Worm (Caenorhabditis elegans) whole organism, L1 larva: ENCODE results near the gene M02E1.3.

Experiments used
- C34B4.2 ChIP-seq: sonication (generic microtip); optimal IDR thresholded peaks from 2 replicates; lab custom pipeline; 2017; ENCODE audit warnings: mild to moderate bottlenecking, missing genetic modification characterization, missing compliant biosample characterization
- aly-2 ChIP-seq: fragments of 150-350 bp; optimal IDR thresholded peaks from 2 replicates; lab custom pipeline; 2014; ENCODE audit warnings: missing biosample characterization, missing genetic modification characterization
- blmp-1 ChIP-seq: fragments of 150-350 bp; optimal IDR thresholded peaks from 2 replicates; lab custom pipeline; 2014; ENCODE audit warnings: missing biosample characterization, missing genetic modification characterization
- ceh-82 ChIP-seq, 3 experiments: fragments of 150-350 bp in 1 of 3; sonication (generic microtip) in 2 of 3; optimal IDR thresholded peaks; 2 replicates each; lab custom pipeline; 2014 to 2017; ENCODE audit warnings: missing biosample characterization in 3 of 3, missing genetic modification characterization in 3 of 3
- egl-27 ChIP-seq, 2 experiments: fragments of 150-350 bp in 1 of 2; sonication (generic microtip); optimal IDR thresholded peaks; 3 replicates each; lab custom pipeline; 2017 to 2018; ENCODE audit warnings: missing biosample characterization in 2 of 2, missing genetic modification characterization in 2 of 2, missing genetic modification reagents in 2 of 2
- lin-39 ChIP-seq: fragments of 150-350 bp; optimal IDR thresholded peaks from 2 replicates; lab custom pipeline; 2014; ENCODE audit warnings: missing biosample characterization, missing genetic modification reagents, missing genetic modification characterization
- nhr-11 ChIP-seq: fragments of 150-350 bp; optimal IDR thresholded peaks from 2 replicates; lab custom pipeline; 2014; ENCODE audit warnings: missing biosample characterization, missing genetic modification characterization
- nhr-12 ChIP-seq: sonication (generic microtip); optimal IDR thresholded peaks from 2 replicates; lab custom pipeline; 2017; ENCODE audit warnings: missing biosample characterization, missing genetic modification characterization
- nhr-28 ChIP-seq: fragments of 150-350 bp; optimal IDR thresholded peaks from 2 replicates; lab custom pipeline; 2014; ENCODE audit warnings: missing biosample characterization, missing genetic modification characterization
- pax-3 ChIP-seq: fragments of 200-800 bp; sonication (Bioruptor generic); optimal IDR thresholded peaks from 2 replicates; lab custom pipeline; 2018; ENCODE audit warnings: mild to moderate bottlenecking, missing genetic modification characterization, moderate library complexity, missing compliant biosample characterization
- sox-4 ChIP-seq: sonication (generic microtip); optimal IDR thresholded peaks from 2 replicates; lab custom pipeline; 2016; ENCODE audit warnings: missing genetic modification characterization, missing compliant biosample characterization
- tbx-2 ChIP-seq: sonication (generic microtip); optimal IDR thresholded peaks from 2 replicates; lab custom pipeline; 2016; ENCODE audit warnings: missing genetic modification characterization, missing compliant biosample characterization

DNA sequence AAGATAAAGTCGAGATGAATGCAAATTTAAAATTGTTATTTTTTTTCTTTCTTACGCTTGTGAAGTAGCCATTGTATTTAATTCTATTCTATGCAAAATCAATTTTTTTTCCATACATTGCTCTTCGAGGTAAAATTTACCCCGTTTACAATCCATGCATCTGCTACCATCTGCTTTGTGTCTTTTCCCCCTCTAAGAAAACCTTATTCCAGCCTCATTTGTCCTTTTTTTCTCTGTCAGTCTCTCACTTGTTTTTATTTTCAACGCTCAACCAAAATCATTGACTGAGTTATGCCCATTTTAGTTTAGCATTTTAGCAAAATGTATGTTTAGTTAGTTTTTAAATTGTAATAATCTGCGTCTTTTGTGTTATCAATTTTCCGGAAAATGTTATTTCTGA, 47.6 kb downstream of the M02E1.3 start:
- TF ChIP-seq nhr-11 (tag; lab: Kevin White, UChicago), result no peak
- no peak for TF ChIP-seq aly-2
- no peak for TF ChIP-seq C34B4.2 (tag; lab: Kevin White, UChicago)
- TF ChIP-seq blmp-1 (tag; lab: Kevin White, UChicago), result no peak
- TF ChIP-seq egl-27 (tag; optimal IDR thresholded peaks at IDR 0.05; lab: Kevin White, UChicago), result no peak
- no peak for TF ChIP-seq pax-3 (tag; lab: Kevin White, UChicago)
- TF ChIP-seq nhr-28 (tag; lab: Kevin White, UChicago), result no peak
- TF ChIP-seq sox-4 (tag; lab: Kevin White, UChicago), result no peak
- TF ChIP-seq lin-39, result no peak
- TF ChIP-seq tbx-2 (tag; lab: Kevin White, UChicago), result no peak
- no peak for TF ChIP-seq nhr-12
- no peak for TF ChIP-seq ceh-82 (tag; optimal IDR thresholded peaks at IDR 0.05; lab: Kevin White, UChicago)
